Fruit fly (Drosophila melanogaster): Measurements from ENCODE around the gene CG31371.

The CG31371 gene

dm6 chr3R:30501174-30501573 is 2.1 kb downstream of the CG31371 start (continued):
- peak; percentile 45 for TF ChIP-seq Rfx (GFP tag; IDR thresholded peaks at IDR 0.05)
- TF ChIP-seq CG9727 (GFP tag; optimal IDR thresholded peaks at IDR 0.05), result peak; percentile 45
- peak; percentile 16 for TF ChIP-seq CG16863 (GFP tag; optimal IDR thresholded peaks at IDR 0.05)
- peak; percentile 26 for TF ChIP-seq fd96Cb (tag; optimal IDR thresholded peaks at IDR 0.05)
- TF ChIP-seq prd (optimal IDR thresholded peaks at IDR 0.05), result no peak
- peak; percentile 84 for TF ChIP-seq prd (GFP tag; IDR thresholded peaks at IDR 0.05)
- TF ChIP-seq CG9817 (tag; optimal IDR thresholded peaks at IDR 0.05), result peak; percentile 9
- peak; percentile 37 for TF ChIP-seq az2 (GFP tag; optimal IDR thresholded peaks at IDR 0.05)
- TF ChIP-seq ssp (GFP tag; IDR thresholded peaks at IDR 0.05), result 0 out of 2 replicates have a peak, but pooled peaks have one; percentile 26
- peak; percentile 12 for TF ChIP-seq Neu2 (GFP tag; optimal IDR thresholded peaks at IDR 0.05; ENCODE audit: borderline replicate concordance)
- peak; percentile 49 for TF ChIP-seq Blimp-1 (GFP tag; optimal IDR thresholded peaks at IDR 0.05)
- peak; percentile 57; the same call in 2 of the 3 replicates for TF ChIP-seq dysf (GFP tag; IDR thresholded peaks at IDR 0.05)
- TF ChIP-seq dimm (GFP tag; IDR thresholded peaks at IDR 0.05), result no peak
- no peak for TF ChIP-seq usp (GFP tag; optimal IDR thresholded peaks at IDR 0.05)
- TF ChIP-seq CG10321 (GFP tag; IDR thresholded peaks at IDR 0.05), result no peak
- TF ChIP-seq vvl (GFP tag; IDR thresholded peaks at IDR 0.05), result peak; percentile 65
- TF ChIP-seq gem (tag; optimal IDR thresholded peaks at IDR 0.05), result peak; percentile 59
- TF ChIP-seq Pdp1 (GFP tag; optimal IDR thresholded peaks at IDR 0.05), result peak in 1 of 2 experiments; percentile 31
- TF ChIP-seq bcd (GFP tag; optimal IDR thresholded peaks at IDR 0.05), result peak; percentile 14
- 0 out of 2 replicates have a peak, but pooled peaks have one; percentile 10 for TF ChIP-seq esg (GFP tag; conservative IDR thresholded peaks at IDR 0.05)
- TF ChIP-seq pan (optimal IDR thresholded peaks at IDR 0.05), result no peak
- peak in 1 of 2 experiments; percentile 29 for TF ChIP-seq pan (GFP tag; optimal IDR thresholded peaks at IDR 0.05 in 1 of 2, IDR thresholded peaks at IDR 0.05 in 1 of 2)
- no peak for TF ChIP-seq Trl (optimal IDR thresholded peaks at IDR 0.05)
- TF ChIP-seq Trl (GFP tag; optimal IDR thresholded peaks at IDR 0.05), result peak; percentile 26
- peak; percentile 9 for TF ChIP-seq ewg (GFP tag; optimal IDR thresholded peaks at IDR 0.05)
- no peak for TF ChIP-seq CG8478 (optimal IDR thresholded peaks at IDR 0.05)

- TF ChIP-seq CG13296 (GFP tag; optimal IDR thresholded peaks at IDR 0.05) (no peak), ara (GFP tag; IDR thresholded peaks at IDR 0.05) (no peak), exex (tag; optimal IDR thresholded peaks at IDR 0.05) (no peak), CG7987 (GFP tag; optimal IDR thresholded peaks at IDR 0.05) (no peak), Dip3 (GFP tag; optimal IDR thresholded peaks at IDR 0.05) (no peak), Ada2b (GFP tag; IDR thresholded peaks at IDR 0.05) (no peak), luna (GFP tag; optimal IDR thresholded peaks at IDR 0.05) (no peak), CG17328 (GFP tag; IDR thresholded peaks at IDR 0.05) (no peak), Doc3 (GFP tag; IDR thresholded peaks at IDR 0.05; ENCODE audit: partially characterized antibody) (no peak), CG16813 (GFP tag; IDR thresholded peaks at IDR 0.05; ENCODE audit: partially characterized antibody) (no peak), ATbp (GFP tag; optimal IDR thresholded peaks at IDR 0.05) (no peak)
Observed at dm6 chr3R:30500226-30500625, 3.1 kb downstream of the CG31371 start, which contains the start of gene PH4alphaNE1. Gene PH4alphaNE1 (minus strand): TSS chr3R:30500326.

dm6 chr3R:30496103-30496858 is 7.0 kb downstream of the CG31371 start, which contains the start of gene PH4alphaMP:
Gene PH4alphaMP (minus strand): TSS chr3R:30496153.
- TF ChIP-seq CG9876 (GFP tag; optimal IDR thresholded peaks at IDR 0.05), result no peak
- peak; percentile 91 for TF ChIP-seq vvl (GFP tag; IDR thresholded peaks at IDR 0.05)
- TF ChIP-seq caup (GFP tag; optimal IDR thresholded peaks at IDR 0.05; ENCODE audit: severe bottlenecking), result no peak
- TF ChIP-seq CG2875 (GFP tag; optimal IDR thresholded peaks at IDR 0.05), result no peak
- no peak for TF ChIP-seq sim (GFP tag; IDR thresholded peaks at IDR 0.05)
- no peak for TF ChIP-seq CG17186 (GFP tag; optimal IDR thresholded peaks at IDR 0.05)
- TF ChIP-seq ab (GFP tag; optimal IDR thresholded peaks at IDR 0.05), result no peak
- no peak for TF ChIP-seq rib (GFP tag; IDR thresholded peaks at IDR 0.05)
- TF ChIP-seq dan (GFP tag; IDR thresholded peaks at IDR 0.05), result no peak
- TF ChIP-seq ATbp (GFP tag; optimal IDR thresholded peaks at IDR 0.05), result no peak
- TF ChIP-seq CG12942 (GFP tag; optimal IDR thresholded peaks at IDR 0.05), result no peak
- TF ChIP-seq CG30403 (GFP tag; optimal IDR thresholded peaks at IDR 0.05), result no peak
- TF ChIP-seq nerfin-2 (GFP tag; IDR thresholded peaks at IDR 0.05; ENCODE audit: partially characterized antibody), result no peak
- no peak for TF ChIP-seq CG4617 (GFP tag; optimal IDR thresholded peaks at IDR 0.05; ENCODE audit: borderline replicate concordance)
- TF ChIP-seq sna (GFP tag; IDR thresholded peaks at IDR 0.05; ENCODE audit: partially characterized antibody), result no peak

Measured in whole organism, embryonic.